Worm (Caenorhabditis elegans): ENCODE results near the gene mec-3.

Gene mec-3

ce11 chrIV:10438901-10439300, 22.8 kb downstream of the mec-3 start, which contains the start of gene F13B12.3:
Gene F13B12.3 (plus strand): TSS chrIV:10439123.
- TF ChIP-seq nhr-23 (tag; optimal IDR thresholded peaks at IDR 0.05), result no peak
- no peak for TF ChIP-seq ZK546.5 (tag; optimal IDR thresholded peaks at IDR 0.05)
- no peak for TF ChIP-seq ama-1 (optimal IDR thresholded peaks at IDR 0.05)
- peak; percentile 15 for TF ChIP-seq pha-4 (tag; optimal IDR thresholded peaks at IDR 0.05)
- no peak for TF ChIP-seq skn-1 (tag; optimal IDR thresholded peaks at IDR 0.05)
- TF ChIP-seq elt-2 (tag; optimal IDR thresholded peaks at IDR 0.05), result peak; percentile 90
- peak; percentile 90 for TF ChIP-seq pqm-1 (tag; optimal IDR thresholded peaks at IDR 0.05)
- TF ChIP-seq zag-1 (tag; optimal IDR thresholded peaks at IDR 0.05), result no peak

ce11 chrIV:10437114-10437513, 24.6 kb downstream of the mec-3 start:
- no peak for TF ChIP-seq fkh-2 (tag; optimal IDR thresholded peaks at IDR 0.05)
- no peak for TF ChIP-seq ztf-11 (tag; optimal IDR thresholded peaks at IDR 0.05)
- TF ChIP-seq ZK546.5 (tag; optimal IDR thresholded peaks at IDR 0.05), result no peak
- TF ChIP-seq unc-62 (GFP tag; optimal IDR thresholded peaks at IDR 0.05), result no peak
- no peak for TF ChIP-seq pqm-1 (tag; optimal IDR thresholded peaks at IDR 0.05)
- TF ChIP-seq nhr-77 (tag; optimal IDR thresholded peaks at IDR 0.05), result no peak
- TF ChIP-seq ceh-9 (tag; optimal IDR thresholded peaks at IDR 0.05), result no peak
- TF ChIP-seq mdl-1 (tag; optimal IDR thresholded peaks at IDR 0.05), result no peak
- TF ChIP-seq lin-15B (tag; optimal IDR thresholded peaks at IDR 0.05), result no peak
- no peak for TF ChIP-seq R02D3.7 (tag; optimal IDR thresholded peaks at IDR 0.05)
- TF ChIP-seq nhr-28 (tag; optimal IDR thresholded peaks at IDR 0.05), result no peak
- TF ChIP-seq skn-1 (tag; optimal IDR thresholded peaks at IDR 0.05), result no peak
- no peak for TF ChIP-seq ceh-28 (tag; optimal IDR thresholded peaks at IDR 0.05)
- no peak for TF ChIP-seq nhr-11 (tag; optimal IDR thresholded peaks at IDR 0.05)
- no peak for TF ChIP-seq eor-1 (tag; optimal IDR thresholded peaks at IDR 0.05)
- no peak for TF ChIP-seq elt-2 (tag; optimal IDR thresholded peaks at IDR 0.05)
- no peak for TF ChIP-seq ceh-82 (tag; optimal IDR thresholded peaks at IDR 0.05)
- TF ChIP-seq ama-1 (optimal IDR thresholded peaks at IDR 0.05), result no peak
- TF ChIP-seq elt-1 (tag; optimal IDR thresholded peaks at IDR 0.05), result no peak
- no peak for TF ChIP-seq nhr-67 (tag; optimal IDR thresholded peaks at IDR 0.05)

ce11 chrIV:10436401-10436800, 25.3 kb downstream of the mec-3 start, which contains the start of gene ins-1:
Gene ins-1 (plus strand): TSS chrIV:10436701.
- TF ChIP-seq nhr-77 (tag; optimal IDR thresholded peaks at IDR 0.05), result no peak
- TF ChIP-seq egl-27 (tag; optimal IDR thresholded peaks at IDR 0.05), result no peak
- no peak for TF ChIP-seq lin-15B (tag; optimal IDR thresholded peaks at IDR 0.05)
- no peak for TF ChIP-seq nhr-43 (tag; optimal IDR thresholded peaks at IDR 0.05; ENCODE audit: poor library complexity, severe bottlenecking)
- TF ChIP-seq pqm-1 (tag; optimal IDR thresholded peaks at IDR 0.05), result no peak
- no peak for TF ChIP-seq elt-1 (tag; optimal IDR thresholded peaks at IDR 0.05)
- TF ChIP-seq mdl-1 (tag; optimal IDR thresholded peaks at IDR 0.05), result no peak
- TF ChIP-seq fkh-10 (GFP tag; optimal IDR thresholded peaks at IDR 0.05), result no peak
- no peak for TF ChIP-seq pha-4 (tag; optimal IDR thresholded peaks at IDR 0.05)

- TF ChIP-seq ceh-16 (tag; optimal IDR thresholded peaks at IDR 0.05), result no peak
- no peak for TF ChIP-seq jun-1 (tag; optimal IDR thresholded peaks at IDR 0.05)
- no peak for TF ChIP-seq nhr-76 (tag; optimal IDR thresholded peaks at IDR 0.05)
- TF ChIP-seq ceh-82 (tag; optimal IDR thresholded peaks at IDR 0.05), result no peak
- no peak for TF ChIP-seq nhr-28 (tag; optimal IDR thresholded peaks at IDR 0.05)
- TF ChIP-seq lin-39 (tag; optimal IDR thresholded peaks at IDR 0.05), result no peak
- no peak for TF ChIP-seq egl-27 (tag; optimal IDR thresholded peaks at IDR 0.05)
- no peak for TF ChIP-seq skn-1 (tag; optimal IDR thresholded peaks at IDR 0.05)
- TF ChIP-seq nhr-23 (tag; optimal IDR thresholded peaks at IDR 0.05), result no peak
These were observed 31.2 kb downstream of the mec-3 start for ce11 chrIV:10430507-10430906.

- no peak for TF ChIP-seq ztf-4 (tag; optimal IDR thresholded peaks at IDR 0.05)
- no peak for TF ChIP-seq fkh-2 (tag; optimal IDR thresholded peaks at IDR 0.05)
- no peak for TF ChIP-seq pha-4 (tag; optimal IDR thresholded peaks at IDR 0.05)
- no peak for TF ChIP-seq mdl-1 (tag; optimal IDR thresholded peaks at IDR 0.05)
- no peak for TF ChIP-seq nhr-28 (tag; optimal IDR thresholded peaks at IDR 0.05)
- peak; percentile 34 for TF ChIP-seq elt-2 (tag; optimal IDR thresholded peaks at IDR 0.05)
- TF ChIP-seq pqm-1 (tag; optimal IDR thresholded peaks at IDR 0.05), result peak; percentile 17
- TF ChIP-seq lin-15B (tag; optimal IDR thresholded peaks at IDR 0.05), result no peak
- TF ChIP-seq nhr-76 (tag; optimal IDR thresholded peaks at IDR 0.05), result no peak
- no peak for TF ChIP-seq lsy-12 (tag; optimal IDR thresholded peaks at IDR 0.05)
- no peak for TF ChIP-seq ceh-9 (tag; optimal IDR thresholded peaks at IDR 0.05)
- no peak for TF ChIP-seq R02D3.7 (tag; optimal IDR thresholded peaks at IDR 0.05)
- no peak for TF ChIP-seq nhr-23 (tag; optimal IDR thresholded peaks at IDR 0.05)
- no peak for TF ChIP-seq nhr-43 (tag; optimal IDR thresholded peaks at IDR 0.05; ENCODE audit: poor library complexity, severe bottlenecking)
- TF ChIP-seq skn-1 (tag; optimal IDR thresholded peaks at IDR 0.05), result no peak
- no peak for TF ChIP-seq ceh-28 (tag; optimal IDR thresholded peaks at IDR 0.05)
- TF ChIP-seq zag-1 (tag; optimal IDR thresholded peaks at IDR 0.05), result no peak
These were observed 32.5 kb downstream of the mec-3 start, which contains the start of gene F13B12.2 for ce11 chrIV:10429129-10429528. Gene F13B12.2 (minus strand): TSS chrIV:10429130.
